Fruit fly (Drosophila melanogaster): ENCODE results near the gene Phlpp.

Gene Phlpp

dm6 chr2L:19021278-19022220 lies 37.4 kb upstream of the Phlpp start (continued):
- TF ChIP-seq tup (GFP tag; optimal IDR thresholded peaks at IDR 0.05) (no peak), Bgb (GFP tag; IDR thresholded peaks at IDR 0.05; ENCODE audit: partially characterized antibody) (no peak), CG12769 (tag; optimal IDR thresholded peaks at IDR 0.05) (no peak), CG12942 (GFP tag; optimal IDR thresholded peaks at IDR 0.05) (peak; percentile 56), CG1529 (GFP tag; optimal IDR thresholded peaks at IDR 0.05) (peak; percentile 85), HHEX (GFP tag; optimal IDR thresholded peaks at IDR 0.05) (peak; percentile 71), CG6854 (GFP tag; optimal IDR thresholded peaks at IDR 0.05) (peak; percentile 73), fd102C (GFP tag; optimal IDR thresholded peaks at IDR 0.05) (no peak), Mes4 (GFP tag; optimal IDR thresholded peaks at IDR 0.05) (peak; percentile 31), CG17802 (tag; optimal IDR thresholded peaks at IDR 0.05) (peak; percentile 16), CG11247 (GFP tag; IDR thresholded peaks at IDR 0.05) (peak; percentile 66), CG18599 (GFP tag; optimal IDR thresholded peaks at IDR 0.05) (peak; percentile 91), CG1603 (tag; optimal IDR thresholded peaks at IDR 0.05) (peak; percentile 53), Hey (tag; optimal IDR thresholded peaks at IDR 0.05) (peak; percentile 89), yki (optimal IDR thresholded peaks at IDR 0.05) (no peak), br (optimal IDR thresholded peaks at IDR 0.05) (no peak), Poxn (GFP tag; IDR thresholded peaks at IDR 0.05) (no peak), CkIIα-i1 (GFP tag; IDR thresholded peaks at IDR 0.05) (no peak), Lim3 (GFP tag; IDR thresholded peaks at IDR 0.05) (no peak), wdn (GFP tag; IDR thresholded peaks at IDR 0.05) (peak; percentile 47; the same call in 1 of the 2 replicates), Doc3 (GFP tag; IDR thresholded peaks at IDR 0.05; ENCODE audit: partially characterized antibody) (no peak), nerfin-2 (GFP tag; IDR thresholded peaks at IDR 0.05; ENCODE audit: partially characterized antibody) (no peak), CG42726 (GFP tag; IDR thresholded peaks at IDR 0.05; ENCODE audit: partially characterized antibody) (no peak), CG3407 (GFP tag; optimal IDR thresholded peaks at IDR 0.05) (peak; percentile 58), CG31224 (GFP tag; IDR thresholded peaks at IDR 0.05) (no peak), CG33213 (GFP tag; optimal IDR thresholded peaks at IDR 0.05) (no peak), CG9817 (tag; optimal IDR thresholded peaks at IDR 0.05) (peak; percentile 75), sob (GFP tag; IDR thresholded peaks at IDR 0.05) (peak; percentile 78), Bteb2 (GFP tag; optimal IDR thresholded peaks at IDR 0.05) (peak; percentile 1), CG12071 (GFP tag; optimal IDR thresholded peaks at IDR 0.05) (peak; percentile 56), Vsx1 (GFP tag; optimal IDR thresholded peaks at IDR 0.05) (peak; percentile 62), CG15073 (GFP tag; optimal IDR thresholded peaks at IDR 0.05) (peak; percentile 4), Dref (GFP tag; IDR thresholded peaks at IDR 0.05) (no peak), CG3838 (GFP tag; optimal IDR thresholded peaks at IDR 0.05) (no peak), CG14667 (GFP tag; IDR thresholded peaks at IDR 0.05) (peak; percentile 36), CG11093 (GFP tag; IDR thresholded peaks at IDR 0.05) (peak; percentile 60; the same call in 1 of the 3 replicates), CG3847 (GFP tag; IDR thresholded peaks at IDR 0.05) (peak; percentile 69), peb (GFP tag; IDR thresholded peaks at IDR 0.05) (no peak; the same call in 1 of the 2 replicates), CG17568 (GFP tag; optimal IDR thresholded peaks at IDR 0.05) (peak; percentile 67), Lpt (GFP tag; optimal IDR thresholded peaks at IDR 0.05) (no peak), CG2199 (GFP tag; IDR thresholded peaks at IDR 0.05) (0 out of 3 replicates have a peak, but pooled peaks have one; percentile 43), unc-4 (GFP tag; IDR thresholded peaks at IDR 0.05; ENCODE audit: partially characterized antibody) (no peak), otp (GFP tag; IDR thresholded peaks at IDR 0.05) (0 out of 3 replicates have a peak, but pooled peaks have one; percentile 24), kah (GFP tag; optimal IDR thresholded peaks at IDR 0.05) (peak; percentile 38), CG11398 (GFP tag; optimal IDR thresholded peaks at IDR 0.05) (no peak), hbn (GFP tag; IDR thresholded peaks at IDR 0.05; ENCODE audit: partially characterized antibody) (no peak), Xbp1 (GFP tag; optimal IDR thresholded peaks at IDR 0.05) (peak; percentile 69), mirr (GFP tag; optimal IDR thresholded peaks at IDR 0.05) (peak; percentile 49), corto (GFP tag; optimal IDR thresholded peaks at IDR 0.05) (peak; percentile 56)

Data from whole organism, embryonic.